Fruit fly (Drosophila melanogaster) whole organism, embryonic: ENCODE measurements around the gene Tom40.
A peak's percentile ranks its signal among the peaks of the same experiment; 100 is the strongest.

Experiments
- Antp ChIP-seq: fragments of 200-800 bp; sonication (Bioruptor generic); optimal IDR thresholded peaks from 3 replicates; lab custom pipeline; 2016; ENCODE audit warnings: missing biosample characterization, missing genetic modification characterization
- BtbVII ChIP-seq: fragments of 200-800 bp; sonication (Bioruptor generic); optimal IDR thresholded peaks from 3 replicates; lab custom pipeline; 2017; ENCODE audit warnings: missing biosample characterization, mild to moderate bottlenecking, missing genetic modification characterization
- Bteb2 ChIP-seq: fragments of 200-800 bp; sonication (Bioruptor generic); optimal IDR thresholded peaks from 2 replicates; lab custom pipeline; 2016; ENCODE audit warnings: missing biosample characterization, missing genetic modification characterization
- CG11093 ChIP-seq: fragments of 200-800 bp; sonication (Bioruptor generic); IDR thresholded peaks from 3 replicates; pipeline ENCODE4 v1.3.6; 2022; ENCODE audit warnings: missing biosample characterization, missing genetic modification characterization
- CG11560 ChIP-seq: fragments of 200-800 bp; sonication (Bioruptor generic); IDR thresholded peaks from 3 replicates; pipeline ENCODE4 v1.3.6; 2022; ENCODE audit warnings: missing biosample characterization, missing genetic modification characterization
- CG1233 ChIP-seq: fragments of 200-800 bp; sonication (Bioruptor generic); optimal IDR thresholded peaks from 4 replicates; lab custom pipeline; 2018; ENCODE audit warnings: missing biosample characterization, mild to moderate bottlenecking, missing genetic modification characterization
- CG12659 ChIP-seq: fragments of 200-800 bp; sonication (Bioruptor generic); optimal IDR thresholded peaks from 3 replicates; lab custom pipeline; 2017; ENCODE audit warnings: mild to moderate bottlenecking, missing biosample characterization, missing genetic modification reagents, missing genetic modification characterization
- CG1647 ChIP-seq: fragments of 200-800 bp; sonication (Bioruptor generic); optimal IDR thresholded peaks from 3 replicates; lab custom pipeline; 2016; ENCODE audit warnings: missing biosample characterization, missing genetic modification characterization
- CG1792 ChIP-seq: fragments of 200-800 bp; sonication (Bioruptor generic); optimal IDR thresholded peaks from 2 replicates; lab custom pipeline; 2016; ENCODE audit warnings: missing biosample characterization, missing genetic modification characterization
- CG2678 ChIP-seq: fragments of 200-800 bp; sonication (Bioruptor generic); optimal IDR thresholded peaks from 3 replicates; lab custom pipeline; 2019; ENCODE audit warnings: missing biosample characterization, mild to moderate bottlenecking, missing genetic modification characterization, moderate library complexity
- CG30020 ChIP-seq: fragments of 200-800 bp; optimal IDR thresholded peaks from 2 replicates; lab custom pipeline; 2019; ENCODE audit warnings: missing biosample characterization, mild to moderate bottlenecking, missing genetic modification characterization, moderate library complexity
- CG30431 ChIP-seq: fragments of 200-800 bp; sonication (Bioruptor generic); optimal IDR thresholded peaks from 2 replicates; lab custom pipeline; 2017; ENCODE audit warnings: missing biosample characterization, missing genetic modification characterization
- CG31224 ChIP-seq: fragments of 200-800 bp; sonication (Bioruptor generic); IDR thresholded peaks from 2 replicates; pipeline ENCODE4 v1.3.6; 2022; ENCODE audit warnings: missing biosample characterization, missing genetic modification characterization
- CG3281 ChIP-seq: fragments of 200-800 bp; sonication (Bioruptor generic); optimal IDR thresholded peaks from 3 replicates; lab custom pipeline; 2017; ENCODE audit warnings: missing biosample characterization, mild to moderate bottlenecking, missing genetic modification characterization
- CG3407 ChIP-seq: fragments of 200-800 bp; sonication (Bioruptor generic); optimal IDR thresholded peaks from 2 replicates; lab custom pipeline; 2018; ENCODE audit warnings: missing biosample characterization, mild to moderate bottlenecking, missing genetic modification characterization
- CG3995 ChIP-seq: fragments of 200-800 bp; sonication (Bioruptor generic); optimal IDR thresholded peaks from 3 replicates; lab custom pipeline; 2016; ENCODE audit warnings: missing biosample characterization, missing genetic modification characterization
- CG6854 ChIP-seq: fragments of 200-800 bp; sonication (Bioruptor generic); optimal IDR thresholded peaks from 3 replicates; lab custom pipeline; 2017; ENCODE audit warnings: missing biosample characterization, mild to moderate bottlenecking, missing genetic modification characterization
- CG7963 ChIP-seq: fragments of 200-800 bp; sonication (Bioruptor generic); IDR thresholded peaks from 3 replicates; pipeline ENCODE4 v1.3.6; 2022; ENCODE audit warnings: missing biosample characterization, missing genetic modification characterization; ENCODE audit not compliant: partially characterized antibody
- CG8281 ChIP-seq: fragments of 200-800 bp; sonication (Bioruptor generic); optimal IDR thresholded peaks from 2 replicates; lab custom pipeline; 2018; ENCODE audit warnings: missing biosample characterization, mild to moderate bottlenecking, missing genetic modification characterization, moderate library complexity
- D19B ChIP-seq: fragments of 200-800 bp; sonication (Bioruptor generic); optimal IDR thresholded peaks from 2 replicates; lab custom pipeline; 2017; ENCODE audit warnings: missing biosample characterization, mild to moderate bottlenecking, missing genetic modification characterization
- Dll ChIP-seq: fragments of 200-800 bp; sonication (Bioruptor generic); IDR thresholded peaks from 4 replicates; pipeline ENCODE4 v1.3.6; 2022; ENCODE audit warnings: missing biosample characterization, missing genetic modification characterization; ENCODE audit not compliant: partially characterized antibody
- Elba2 ChIP-seq: fragments of 200-800 bp; sonication (Bioruptor generic); optimal IDR thresholded peaks from 3 replicates; lab custom pipeline; 2016; ENCODE audit warnings: missing biosample characterization, missing genetic modification characterization
- Fer3 ChIP-seq: fragments of 200-800 bp; sonication (Bioruptor generic); optimal IDR thresholded peaks from 2 replicates; lab custom pipeline; 2018; ENCODE audit warnings: missing biosample characterization, mild to moderate bottlenecking, missing genetic modification characterization, moderate library complexity
- HLH4C ChIP-seq: fragments of 200-800 bp; sonication (Bioruptor generic); IDR thresholded peaks from 3 replicates; pipeline ENCODE4 v1.3.6; 2022; ENCODE audit warnings: missing biosample characterization, missing genetic modification characterization; ENCODE audit not compliant: partially characterized antibody
- HmgD ChIP-seq: fragments of 200-800 bp; sonication (Bioruptor generic); optimal IDR thresholded peaks from 3 replicates; lab custom pipeline; 2016; ENCODE audit warnings: missing biosample characterization, missing genetic modification characterization
- HmgZ ChIP-seq: fragments of 200-800 bp; sonication (Bioruptor generic); optimal IDR thresholded peaks from 2 replicates; lab custom pipeline; 2018; ENCODE audit warnings: missing biosample characterization, mild to moderate bottlenecking, missing genetic modification characterization
- Hr78 ChIP-seq, 2 experiments: fragments of 200-800 bp in 1 of 2; fragments of >200 bp in 1 of 2; sonication (Bioruptor generic) in 1 of 2; optimal IDR thresholded peaks; 2 replicates each; lab custom pipeline; 2017 to 2019; ENCODE audit warnings: missing biosample characterization in 2 of 2, missing genetic modification characterization in 2 of 2, mild to moderate bottlenecking in 1 of 2, moderate library complexity in 1 of 2
- Med ChIP-seq: fragments of 200-800 bp; sonication (Bioruptor generic); peaks from one replicate; lab custom pipeline; 2016; ENCODE audit warnings: missing biosample characterization, missing genetic modification characterization, mild to moderate bottlenecking, inconsistent platforms, moderate library complexity
- NFAT ChIP-seq: fragments of 200-800 bp; sonication (Bioruptor generic); IDR thresholded peaks from 2 replicates; pipeline ENCODE4 v1.3.6; 2022; ENCODE audit warnings: missing biosample characterization, missing genetic modification characterization
- PHDP ChIP-seq: fragments of 200-800 bp; sonication (Bioruptor generic); optimal IDR thresholded peaks from 3 replicates; lab custom pipeline; 2018; ENCODE audit warnings: missing biosample characterization, mild to moderate bottlenecking, missing genetic modification characterization, moderate library complexity
- Rfx ChIP-seq: fragments of 200-800 bp; sonication (Bioruptor generic); IDR thresholded peaks from 2 replicates; pipeline ENCODE4 v1.3.6; 2022; ENCODE audit warnings: missing biosample characterization, missing genetic modification characterization
- Sox100B ChIP-seq: fragments of 200-800 bp; sonication (Bioruptor generic); optimal IDR thresholded peaks from 3 replicates; lab custom pipeline; 2018; ENCODE audit warnings: missing biosample characterization, mild to moderate bottlenecking, missing genetic modification characterization
- Xbp1 ChIP-seq: fragments of 200-800 bp; sonication (Bioruptor generic); optimal IDR thresholded peaks from 3 replicates; lab custom pipeline; 2016; ENCODE audit warnings: missing biosample characterization, mild to moderate bottlenecking, missing genetic modification characterization
- al ChIP-seq: fragments of 200-800 bp; sonication (Bioruptor generic); IDR thresholded peaks from 2 replicates; pipeline ENCODE4 v1.3.6; 2022; ENCODE audit warnings: missing biosample characterization, missing genetic modification characterization
- amos ChIP-seq: fragments of 200-800 bp; sonication (Bioruptor generic); IDR thresholded peaks from 2 replicates; pipeline ENCODE4 v1.3.6; 2022; ENCODE audit warnings: missing biosample characterization, missing genetic modification characterization; ENCODE audit not compliant: partially characterized antibody
- cad ChIP-seq: fragments of >200 bp; optimal IDR thresholded peaks from 2 replicates; lab custom pipeline; 2017; ENCODE audit warnings: missing biosample characterization, missing genetic modification characterization
- cas ChIP-seq: fragments of 200-800 bp; sonication (Bioruptor generic); IDR thresholded peaks from 2 replicates; pipeline ENCODE4 v1.3.6; 2022; ENCODE audit warnings: missing biosample characterization, missing genetic modification characterization
- dm ChIP-seq: fragments of 200-800 bp; sonication (Bioruptor generic); optimal IDR thresholded peaks from 3 replicates; lab custom pipeline; 2016; ENCODE audit warnings: missing biosample characterization, missing genetic modification characterization
- exex ChIP-seq: fragments of 200-800 bp; sonication (Bioruptor generic); optimal IDR thresholded peaks from 4 replicates; lab custom pipeline; 2018; ENCODE audit warnings: missing biosample characterization, mild to moderate bottlenecking, missing genetic modification characterization, moderate library complexity
- fd64A ChIP-seq: fragments of 200-800 bp; sonication (Bioruptor generic); optimal IDR thresholded peaks from 3 replicates; lab custom pipeline; 2018; ENCODE audit warnings: missing biosample characterization, mild to moderate bottlenecking, missing genetic modification characterization
- her ChIP-seq: fragments of 200-800 bp; sonication (Bioruptor generic); optimal IDR thresholded peaks from 2 replicates; lab custom pipeline; 2016; ENCODE audit warnings: missing biosample characterization, missing genetic modification characterization
- jing ChIP-seq: fragments of 200-800 bp; sonication (Bioruptor generic); optimal IDR thresholded peaks from 2 replicates; lab custom pipeline; 2018; ENCODE audit warnings: missing biosample characterization, mild to moderate bottlenecking, missing genetic modification characterization
- oc ChIP-seq: fragments of 200-800 bp; sonication (Bioruptor generic); optimal IDR thresholded peaks from 2 replicates; lab custom pipeline; 2018; ENCODE audit warnings: missing biosample characterization, mild to moderate bottlenecking, missing genetic modification characterization, moderate library complexity
- peb ChIP-seq: fragments of 200-800 bp; sonication (Bioruptor generic); IDR thresholded peaks from 2 replicates; pipeline ENCODE4 v1.3.6; 2022; ENCODE audit warnings: missing biosample characterization, missing genetic modification characterization
- ro ChIP-seq: fragments of 200-800 bp; sonication (Bioruptor generic); IDR thresholded peaks from 2 replicates; pipeline ENCODE4 v1.3.6; 2022; ENCODE audit warnings: missing biosample characterization, missing genetic modification characterization
- scrt ChIP-seq: fragments of 200-800 bp; sonication (Bioruptor generic); optimal IDR thresholded peaks from 2 replicates; lab custom pipeline; 2018; ENCODE audit warnings: missing biosample characterization, mild to moderate bottlenecking, missing genetic modification characterization, moderate library complexity
- sens ChIP-seq: fragments of 200-800 bp; sonication (Bioruptor generic); peaks from one replicate; lab custom pipeline; 2016; ENCODE audit warnings: missing biosample characterization, missing genetic modification characterization
- slp2 ChIP-seq: fragments of 200-800 bp; sonication (Bioruptor generic); optimal IDR thresholded peaks from 2 replicates; lab custom pipeline; 2016; ENCODE audit warnings: missing biosample characterization, missing genetic modification characterization
- usp ChIP-seq: fragments of >200 bp; optimal IDR thresholded peaks from 2 replicates; lab custom pipeline; 2017; ENCODE audit warnings: missing biosample characterization, missing genetic modification characterization
- yki ChIP-seq: fragments of >200 bp; optimal IDR thresholded peaks from 3 replicates; lab custom pipeline; 2018
- zen ChIP-seq: fragments of 200-800 bp; sonication (Bioruptor generic); optimal IDR thresholded peaks from 3 replicates; lab custom pipeline; 2018; ENCODE audit warnings: missing biosample characterization, mild to moderate bottlenecking, missing genetic modification characterization, moderate library complexity

Tom40 gene

dm6 chrX:7692740-7693064 is 44.0 kb upstream of the Tom40 start (continued):
- TF ChIP-seq NFAT (GFP tag; lab: Robert Waterston, UW) = peak; percentile 63
- TF ChIP-seq CG11093 = 0 out of 3 replicates have a peak, but pooled peaks have one; percentile 12
- TF ChIP-seq Rfx = peak; percentile 84
- peak; percentile 76 for TF ChIP-seq PHDP (tag; lab: Kevin White, UChicago)

dm6 chrX:7693423-7693822 is 43.3 kb upstream of the Tom40 start:
- TF ChIP-seq usp (GFP tag; lab: Kevin White, UChicago) = no peak
- TF ChIP-seq CG8281 (tag; lab: Kevin White, UChicago) = no peak
- TF ChIP-seq scrt (GFP tag; lab: Kevin White, UChicago) = no peak
- TF ChIP-seq CG1233 (GFP tag; lab: Kevin White, UChicago) = no peak
- TF ChIP-seq CG30431 (GFP tag; lab: Kevin White, UChicago) = no peak
- no peak for TF ChIP-seq CG1792 (GFP tag; lab: Kevin White, UChicago)
- TF ChIP-seq CG1647 (GFP tag; lab: Kevin White, UChicago) = no peak
- TF ChIP-seq Antp (GFP tag; lab: Kevin White, UChicago) = no peak
- no peak for TF ChIP-seq CG3995 (GFP tag; lab: Kevin White, UChicago)
- TF ChIP-seq Sox100B (GFP tag; lab: Kevin White, UChicago) = no peak
- no peak for TF ChIP-seq Hr78 (GFP tag; optimal IDR thresholded peaks at IDR 0.05; lab: Kevin White, UChicago)
- TF ChIP-seq yki = no peak
- peak; percentile 82 for TF ChIP-seq D19B (GFP tag; lab: Kevin White, UChicago)
- TF ChIP-seq peb = no peak
- no peak for TF ChIP-seq CG12659 (GFP tag; lab: Kevin White, UChicago)
- no peak for TF ChIP-seq cad (GFP tag; lab: Kevin White, UChicago)
- TF ChIP-seq slp2 = no peak
- no peak for TF ChIP-seq CG3407
- peak; percentile 12 for TF ChIP-seq Xbp1
- TF ChIP-seq HmgZ (tag; lab: Kevin White, UChicago) = no peak
- peak; percentile 23 for TF ChIP-seq CG2678 (tag; lab: Kevin White, UChicago)
- no peak for TF ChIP-seq fd64A (GFP tag; lab: Kevin White, UChicago)
- no peak for TF ChIP-seq jing (GFP tag; lab: Kevin White, UChicago)
- TF ChIP-seq CG31224 = no peak
- TF ChIP-seq CG6854 (GFP tag; lab: Kevin White, UChicago) = no peak
- TF ChIP-seq amos (GFP tag; lab: Robert Waterston, UW) = no peak
- TF ChIP-seq her (GFP tag; lab: Kevin White, UChicago) = no peak
- 0 out of 2 replicates have a peak, but pooled peaks have one; percentile 9 for TF ChIP-seq al (GFP tag; lab: Robert Waterston, UW)
- TF ChIP-seq BtbVII = no peak
- no peak for TF ChIP-seq cas
- TF ChIP-seq Bteb2 (GFP tag; lab: Kevin White, UChicago) = no peak
- TF ChIP-seq NFAT (GFP tag; lab: Robert Waterston, UW) = no peak
- TF ChIP-seq CG7963 (GFP tag; lab: Robert Waterston, UW) = no peak
- TF ChIP-seq oc (tag; lab: Kevin White, UChicago) = no peak
- TF ChIP-seq CG30020 = no peak
- peak; percentile 77 for TF ChIP-seq Med
- TF ChIP-seq sens (GFP tag; lab: Kevin White, UChicago) = peak; percentile 80
- no peak for TF ChIP-seq ro (GFP tag; lab: Robert Waterston, UW)
- no peak for TF ChIP-seq CG11560 (tag; lab: Robert Waterston, UW)
- no peak for TF ChIP-seq exex
- no peak for TF ChIP-seq HmgD (GFP tag; lab: Kevin White, UChicago)
- TF ChIP-seq CG3281 = no peak
- TF ChIP-seq Elba2 (GFP tag; lab: Kevin White, UChicago) = no peak
- TF ChIP-seq zen (tag; lab: Kevin White, UChicago) = no peak
- TF ChIP-seq Fer3 (tag; lab: Kevin White, UChicago) = no peak
- no peak for TF ChIP-seq HLH4C (GFP tag; lab: Robert Waterston, UW)
- TF ChIP-seq Dll (GFP tag; lab: Robert Waterston, UW) = no peak
- TF ChIP-seq dm = no peak
